Fruit fly (Drosophila melanogaster) whole organism, embryonic: ENCODE data around the gene mei-P26.

Experiments
- Awh ChIP-seq: fragments of 200-800 bp; sonication (Bioruptor generic); IDR thresholded peaks from 2 replicates; pipeline ENCODE4, ENCODE4 v1.3.6; 2022; ENCODE audit warnings: missing biosample characterization, missing genetic modification characterization
- B-H2 ChIP-seq: fragments of 200-800 bp; sonication (Bioruptor generic); optimal IDR thresholded peaks from 2 replicates; lab custom pipeline; 2018; ENCODE audit warnings: missing biosample characterization, mild to moderate bottlenecking, missing genetic modification characterization
- CG10209 ChIP-seq: fragments of 200-800 bp; sonication (Bioruptor generic); optimal IDR thresholded peaks from 3 replicates; lab custom pipeline; 2017; ENCODE audit warnings: missing biosample characterization, mild to moderate bottlenecking, missing genetic modification characterization, missing genetic modification reagents
- CG10274 ChIP-seq: fragments of 200-800 bp; sonication (Bioruptor generic); optimal IDR thresholded peaks from 3 replicates; lab custom pipeline; 2017; ENCODE audit warnings: missing biosample characterization, mild to moderate bottlenecking, missing genetic modification characterization
- CG10654 ChIP-seq: fragments of 200-800 bp; sonication (Bioruptor generic); optimal IDR thresholded peaks from 2 replicates; lab custom pipeline; 2016; ENCODE audit warnings: missing biosample characterization, missing genetic modification characterization
- CG11398 ChIP-seq: fragments of 200-800 bp; sonication (Bioruptor generic); optimal IDR thresholded peaks from 2 replicates; lab custom pipeline; 2016; ENCODE audit warnings: missing biosample characterization, missing genetic modification characterization
- CG12104 ChIP-seq: fragments of 200-800 bp; sonication (Bioruptor generic); optimal IDR thresholded peaks from 3 replicates; lab custom pipeline; 2016; ENCODE audit warnings: missing biosample characterization, missing genetic modification characterization
- CG12659 ChIP-seq: fragments of 200-800 bp; sonication (Bioruptor generic); optimal IDR thresholded peaks from 3 replicates; lab custom pipeline; 2017; ENCODE audit warnings: mild to moderate bottlenecking, missing biosample characterization, missing genetic modification reagents, missing genetic modification characterization
- CG12769 ChIP-seq: fragments of 200-800 bp; sonication (Bioruptor generic); optimal IDR thresholded peaks from 2 replicates; lab custom pipeline; 2019; ENCODE audit warnings: missing biosample characterization, mild to moderate bottlenecking, missing genetic modification characterization, moderate library complexity
- CG13775 ChIP-seq: fragments of 200-800 bp; sonication (Bioruptor generic); optimal IDR thresholded peaks from 3 replicates; lab custom pipeline; 2017; ENCODE audit warnings: missing biosample characterization, mild to moderate bottlenecking, missing genetic modification characterization
- CG17568 ChIP-seq: fragments of 200-800 bp; sonication (Bioruptor generic); optimal IDR thresholded peaks from 2 replicates; lab custom pipeline; 2018; ENCODE audit warnings: missing biosample characterization, mild to moderate bottlenecking, missing genetic modification characterization, moderate library complexity
- CG17802 ChIP-seq: fragments of 200-800 bp; sonication (Bioruptor generic); optimal IDR thresholded peaks from 2 replicates; lab custom pipeline; 2018; ENCODE audit warnings: missing biosample characterization, mild to moderate bottlenecking, missing genetic modification characterization, moderate library complexity
- CG18011 ChIP-seq: fragments of 200-800 bp; sonication (Bioruptor generic); optimal IDR thresholded peaks from 2 replicates; lab custom pipeline; 2017; ENCODE audit warnings: missing biosample characterization, missing genetic modification characterization, mild to moderate bottlenecking, moderate library complexity, missing genotype
- CG18262 ChIP-seq: fragments of 200-800 bp; optimal IDR thresholded peaks from 3 replicates; lab custom pipeline; 2019; ENCODE audit warnings: missing biosample characterization, mild to moderate bottlenecking, missing genetic modification characterization, moderate library complexity
- CG18764 ChIP-seq: fragments of 200-800 bp; sonication (Bioruptor generic); optimal IDR thresholded peaks from 3 replicates; lab custom pipeline; 2016; ENCODE audit warnings: missing biosample characterization, missing genetic modification characterization
- CG2120 ChIP-seq: fragments of 200-800 bp; sonication (Bioruptor generic); optimal IDR thresholded peaks from 3 replicates; lab custom pipeline; 2016; ENCODE audit warnings: missing biosample characterization, missing genetic modification characterization
- CG2202 ChIP-seq: fragments of 200-800 bp; sonication (Bioruptor generic); optimal IDR thresholded peaks from 2 replicates; lab custom pipeline; 2018; ENCODE audit warnings: missing biosample characterization, mild to moderate bottlenecking, missing genetic modification characterization
- CG2678 ChIP-seq: fragments of 200-800 bp; sonication (Bioruptor generic); optimal IDR thresholded peaks from 3 replicates; lab custom pipeline; 2019; ENCODE audit warnings: missing biosample characterization, mild to moderate bottlenecking, missing genetic modification characterization, moderate library complexity
- CG3163 ChIP-seq: fragments of 200-800 bp; sonication (Bioruptor generic); optimal IDR thresholded peaks from 3 replicates; lab custom pipeline; 2016; ENCODE audit warnings: missing biosample characterization, missing genetic modification characterization
- CG3407 ChIP-seq: fragments of 200-800 bp; sonication (Bioruptor generic); optimal IDR thresholded peaks from 2 replicates; lab custom pipeline; 2018; ENCODE audit warnings: missing biosample characterization, mild to moderate bottlenecking, missing genetic modification characterization
- CG3726 ChIP-seq: fragments of 200-800 bp; sonication (Bioruptor generic); IDR thresholded peaks from 3 replicates; pipeline ENCODE4, ENCODE4 v1.3.6; 2022; ENCODE audit warnings: missing biosample characterization, missing genetic modification characterization
- CG4360 ChIP-seq: fragments of 200-800 bp; sonication (Bioruptor generic); IDR thresholded peaks from 2 replicates; pipeline ENCODE4 v1.3.6; 2022; ENCODE audit warnings: missing biosample characterization, missing genetic modification characterization
- CG4820 ChIP-seq: fragments of 200-800 bp; sonication (Bioruptor generic); optimal IDR thresholded peaks from 3 replicates; lab custom pipeline; 2016; ENCODE audit warnings: missing biosample characterization, missing genetic modification characterization
- CG6175 ChIP-seq: fragments of 200-800 bp; sonication (Bioruptor generic); IDR thresholded peaks from 3 replicates; pipeline ENCODE4 v1.3.6; 2022; ENCODE audit warnings: missing biosample characterization, missing genetic modification characterization
- CG6683 ChIP-seq: fragments of 200-800 bp; sonication (Bioruptor generic); optimal IDR thresholded peaks from 2 replicates; lab custom pipeline; 2017; ENCODE audit warnings: missing biosample characterization, mild to moderate bottlenecking, missing genetic modification characterization, missing genetic modification reagents
- CG7963 ChIP-seq: fragments of 200-800 bp; sonication (Bioruptor generic); IDR thresholded peaks from 3 replicates; pipeline ENCODE4 v1.3.6; 2022; ENCODE audit warnings: missing biosample characterization, missing genetic modification characterization; ENCODE audit not compliant: partially characterized antibody
- CG8478 ChIP-seq: fragments of >200 bp; optimal IDR thresholded peaks from 2 replicates; lab custom pipeline; 2018
- Dll ChIP-seq: fragments of 200-800 bp; sonication (Bioruptor generic); IDR thresholded peaks from 4 replicates; pipeline ENCODE4 v1.3.6; 2022; ENCODE audit warnings: missing biosample characterization, missing genetic modification characterization; ENCODE audit not compliant: partially characterized antibody
- Ets65A ChIP-seq: fragments of 200-800 bp; sonication (Bioruptor generic); peaks from one replicate; lab custom pipeline; 2016; ENCODE audit warnings: missing biosample characterization, missing genetic modification characterization
- MESR4 ChIP-seq: fragments of 200-800 bp; sonication (Bioruptor generic); optimal IDR thresholded peaks from 2 replicates; lab custom pipeline; 2018; ENCODE audit warnings: missing biosample characterization, mild to moderate bottlenecking, missing genetic modification characterization, moderate library complexity
- Meics ChIP-seq: fragments of 200-800 bp; sonication (Bioruptor generic); optimal IDR thresholded peaks from 2 replicates; lab custom pipeline; 2017; ENCODE audit warnings: missing biosample characterization, mild to moderate bottlenecking, missing genetic modification characterization
- Nf-YB ChIP-seq: fragments of 200-800 bp; sonication (Bioruptor generic); optimal IDR thresholded peaks from 3 replicates; lab custom pipeline; 2019; ENCODE audit warnings: missing biosample characterization, mild to moderate bottlenecking, missing genetic modification characterization, moderate library complexity
- Sry-β ChIP-seq: fragments of 200-800 bp; sonication (Bioruptor generic); optimal IDR thresholded peaks from 2 replicates; lab custom pipeline; 2018; ENCODE audit warnings: missing biosample characterization, mild to moderate bottlenecking, missing genetic modification characterization, moderate library complexity
- Ssrp ChIP-seq: fragments of 200-800 bp; sonication (Bioruptor generic); optimal IDR thresholded peaks from 2 replicates; lab custom pipeline; 2018; ENCODE audit warnings: missing biosample characterization, mild to moderate bottlenecking, missing genetic modification characterization, moderate library complexity
- ab ChIP-seq: fragments of 200-800 bp; sonication (Bioruptor generic); optimal IDR thresholded peaks from 2 replicates; lab custom pipeline; 2016; ENCODE audit warnings: missing biosample characterization, missing genetic modification characterization
- ac ChIP-seq: fragments of 200-800 bp; sonication (Bioruptor generic); optimal IDR thresholded peaks from 3 replicates; lab custom pipeline; 2017; ENCODE audit warnings: missing biosample characterization, mild to moderate bottlenecking, missing genetic modification characterization
- bcd ChIP-seq: fragments of 200-800 bp; sonication (Bioruptor generic); optimal IDR thresholded peaks from 2 replicates; lab custom pipeline; 2017; ENCODE audit warnings: missing biosample characterization, mild to moderate bottlenecking, missing genetic modification characterization
- caup ChIP-seq: fragments of 200-800 bp; sonication (Bioruptor generic); optimal IDR thresholded peaks from 3 replicates; lab custom pipeline; 2017; ENCODE audit warnings: missing biosample characterization, mild to moderate bottlenecking, missing genetic modification characterization, moderate library complexity; ENCODE audit not compliant: severe bottlenecking
- dimm ChIP-seq: fragments of 200-800 bp; sonication (Bioruptor generic); IDR thresholded peaks from 2 replicates; pipeline ENCODE4 v1.3.6; 2022; ENCODE audit warnings: missing biosample characterization, missing genetic modification characterization
- en ChIP-seq: fragments of 200-800 bp; sonication (Bioruptor generic); optimal IDR thresholded peaks from 2 replicates; lab custom pipeline; 2016; ENCODE audit warnings: missing biosample characterization, missing genetic modification characterization
- gfzf ChIP-seq: fragments of 200-800 bp; sonication (Bioruptor generic); optimal IDR thresholded peaks from 2 replicates; lab custom pipeline; 2016; ENCODE audit warnings: missing biosample characterization, mild to moderate bottlenecking, missing genetic modification characterization, moderate library complexity
- mld ChIP-seq: fragments of 200-800 bp; sonication (Bioruptor generic); IDR thresholded peaks from 3 replicates; pipeline ENCODE4 v1.3.6; 2022; ENCODE audit warnings: missing biosample characterization, missing genetic modification characterization; ENCODE audit not compliant: partially characterized antibody
- pan ChIP-seq, 4 experiments: fragments of >200 bp in 3 of 4; fragments of 200-800 bp in 1 of 4; sonication (Bioruptor generic) in 1 of 4; optimal IDR thresholded peaks in 3 of 4; IDR thresholded peaks in 1 of 4; 2 replicates each; pipeline versions ENCODE4 v1.3.6 to Lab custom; 2017 to 2022; ENCODE audit warnings: missing biosample characterization in 2 of 4, missing genetic modification characterization in 2 of 4, mixed read lengths in 1 of 4
- row ChIP-seq: fragments of 200-800 bp; sonication (Bioruptor generic); IDR thresholded peaks from 3 replicates; pipeline ENCODE4 v1.3.6; 2022; ENCODE audit warnings: missing biosample characterization, missing genetic modification characterization
- slou ChIP-seq: fragments of 200-800 bp; sonication (Bioruptor generic); optimal IDR thresholded peaks from 3 replicates; lab custom pipeline; 2016; ENCODE audit warnings: missing biosample characterization, missing genetic modification characterization
- sr ChIP-seq: fragments of 200-800 bp; sonication (Bioruptor generic); IDR thresholded peaks from 3 replicates; pipeline ENCODE4 v1.3.6; 2022; ENCODE audit warnings: missing biosample characterization, missing genetic modification characterization
- toy ChIP-seq: fragments of 200-800 bp; sonication (Bioruptor generic); IDR thresholded peaks from 2 replicates; pipeline ENCODE4 v1.3.6; 2022; ENCODE audit warnings: missing biosample characterization, missing genetic modification characterization
- tup ChIP-seq: fragments of 200-800 bp; sonication (Bioruptor generic); optimal IDR thresholded peaks from 2 replicates; lab custom pipeline; 2016; ENCODE audit warnings: missing biosample characterization, mild to moderate bottlenecking, missing genetic modification characterization, moderate library complexity
- zfh1 ChIP-seq: fragments of 200-800 bp; sonication (Bioruptor generic); IDR thresholded peaks from 3 replicates; pipeline ENCODE4 v1.3.6; 2022; ENCODE audit warnings: missing biosample characterization, missing genetic modification characterization

Gene mei-P26

dm6 chrX:9141219-9141618, 21.8 kb upstream of the mei-P26 start:
- TF ChIP-seq CG10209 (GFP tag; lab: Kevin White, UChicago) = peak; percentile 72
- TF ChIP-seq CG10274 (GFP tag; lab: Kevin White, UChicago) = no peak
- no peak for TF ChIP-seq CG18011 (GFP tag; lab: Kevin White, UChicago)
- TF ChIP-seq sr (GFP tag; lab: Robert Waterston, UW) = peak; percentile 48; the same call in 1 of the 3 replicates
- peak; percentile 20 for TF ChIP-seq CG6683
- peak; percentile 56; the same call in 1 of the 2 replicates for TF ChIP-seq dimm (GFP tag; lab: Robert Waterston, UW)
- peak; percentile 32 for TF ChIP-seq MESR4 (GFP tag; lab: Kevin White, UChicago)
- TF ChIP-seq mld (GFP tag; lab: Robert Waterston, UW) = no peak
- peak; percentile 71; the same call in 1 of the 3 replicates for TF ChIP-seq CG6175 (GFP tag; lab: Robert Waterston, UW)
- TF ChIP-seq gfzf (GFP tag; lab: Kevin White, UChicago) = no peak
- no peak for TF ChIP-seq slou
- peak; percentile 64 for TF ChIP-seq CG10654 (GFP tag; lab: Kevin White, UChicago)
- peak; percentile 69 for TF ChIP-seq Meics
- TF ChIP-seq CG12769 = no peak
- TF ChIP-seq ab (GFP tag; lab: Kevin White, UChicago) = peak; percentile 8
- no peak for TF ChIP-seq CG8478
- TF ChIP-seq CG11398 (GFP tag; lab: Kevin White, UChicago) = peak; percentile 53
- no peak for TF ChIP-seq caup (GFP tag; lab: Kevin White, UChicago)
- TF ChIP-seq CG4820 (GFP tag; lab: Kevin White, UChicago) = peak; percentile 70
- peak; percentile 34 for TF ChIP-seq CG12104
- peak; percentile 93 for TF ChIP-seq row (GFP tag; lab: Robert Waterston, UW)
- TF ChIP-seq CG18764 (GFP tag; lab: Kevin White, UChicago) = peak; percentile 13
- TF ChIP-seq CG17568 = no peak
- peak; percentile 58 for TF ChIP-seq CG12659 (GFP tag; lab: Kevin White, UChicago)
- peak; percentile 92 for TF ChIP-seq zfh1 (GFP tag; lab: Robert Waterston, UW)
- TF ChIP-seq Ssrp (tag; lab: Kevin White, UChicago) = peak; percentile 74
- TF ChIP-seq ac = peak; percentile 18
- TF ChIP-seq CG3407 (GFP tag; lab: Kevin White, UChicago) = peak; percentile 63
- peak; percentile 53 for TF ChIP-seq bcd (GFP tag; lab: Kevin White, UChicago)
- peak; percentile 25 for TF ChIP-seq Nf-YB (GFP tag; lab: Kevin White, UChicago)
- TF ChIP-seq CG2202 (tag; lab: Kevin White, UChicago) = peak; percentile 38
- TF ChIP-seq CG2678 (tag; lab: Kevin White, UChicago) = peak; percentile 78
- peak; percentile 58; the same call in 1 of the 2 replicates for TF ChIP-seq CG4360 (GFP tag; lab: Robert Waterston, UW)
- TF ChIP-seq CG3726 (GFP tag; lab: Robert Waterston, UW) = peak; percentile 80; the same call in 2 of the 3 replicates
- TF ChIP-seq toy = peak; percentile 47; the same call in 1 of the 2 replicates
- TF ChIP-seq Sry-β = no peak
- no peak for TF ChIP-seq pan (optimal IDR thresholded peaks at IDR 0.05; lab: Kevin White, UChicago)
- peak in 1 of 2 experiments; percentile 81 for TF ChIP-seq pan (GFP tag; optimal IDR thresholded peaks at IDR 0.05 in 1 of 2, IDR thresholded peaks at IDR 0.05 in 1 of 2)
- peak; percentile 14 for TF ChIP-seq CG3163 (GFP tag; lab: Kevin White, UChicago)
- TF ChIP-seq Awh = peak; percentile 81
- peak; percentile 92 for TF ChIP-seq Ets65A (GFP tag; lab: Kevin White, UChicago)
- TF ChIP-seq en (GFP tag; lab: Kevin White, UChicago) = no peak
- TF ChIP-seq CG18262 = peak; percentile 75
- peak; percentile 43 for TF ChIP-seq CG17802
- TF ChIP-seq CG7963 = no peak
- no peak for TF ChIP-seq B-H2 (GFP tag; lab: Kevin White, UChicago)
- TF ChIP-seq Dll (GFP tag; lab: Robert Waterston, UW) = no peak
- TF ChIP-seq tup (GFP tag; lab: Kevin White, UChicago) = no peak
- peak; percentile 40 for TF ChIP-seq CG13775 (GFP tag; lab: Kevin White, UChicago)
- TF ChIP-seq CG2120 = peak; percentile 63
